Worm (Caenorhabditis elegans): ENCODE data around the gene srd-41.

Gene srd-41

DNA sequence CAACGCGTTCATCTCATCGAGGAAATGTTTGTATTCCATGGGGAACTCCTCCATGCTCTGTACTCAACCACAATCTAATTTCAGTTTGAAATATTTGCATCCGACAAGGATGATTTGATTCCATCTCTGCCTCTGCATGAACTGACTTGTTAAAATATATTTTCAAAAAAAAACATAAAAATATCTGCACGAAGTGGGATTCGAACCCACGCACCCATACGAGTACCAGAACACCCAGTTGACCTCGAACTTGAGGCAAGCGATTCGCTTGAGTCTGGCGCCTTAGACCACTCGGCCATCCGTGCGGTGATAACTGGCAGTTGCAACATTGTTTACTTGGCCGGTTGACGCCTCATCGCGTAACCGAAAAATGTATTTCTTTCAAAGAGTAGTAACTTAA is 21.3 kb downstream of the srd-41 start (continued):
- TF ChIP-seq F49E8.2 (tag; optimal IDR thresholded peaks at IDR 0.05; ENCODE audit: borderline replicate concordance) = no peak
- peak; percentile 50 for TF ChIP-seq T26A8.4 (GFP tag; IDR thresholded peaks at IDR 0.05)
- no peak for TF ChIP-seq F37D6.2 (tag; optimal IDR thresholded peaks at IDR 0.05)
- TF ChIP-seq nhr-6 (tag; optimal IDR thresholded peaks at IDR 0.05) = peak; percentile 32
- TF ChIP-seq Y75B8A.6 (GFP tag; IDR thresholded peaks at IDR 0.05) = 0 out of 2 replicates have a peak, but pooled peaks have one; percentile 50
- no peak for TF ChIP-seq nhr-10 (tag; optimal IDR thresholded peaks at IDR 0.05)
- TF ChIP-seq hif-1 (tag; optimal IDR thresholded peaks at IDR 0.05) = no peak
- peak; percentile 53 for TF ChIP-seq mxl-3 (GFP tag; optimal IDR thresholded peaks at IDR 0.05)
- TF ChIP-seq ZK337.2 (GFP tag; IDR thresholded peaks at IDR 0.05) = 0 out of 2 replicates have a peak, but pooled peaks have one; percentile 51
- no peak for TF ChIP-seq dpl-1 (GFP tag; optimal IDR thresholded peaks at IDR 0.05)
- no peak for TF ChIP-seq mxl-2 (GFP tag; conservative IDR thresholded peaks at IDR 0.05)
- TF ChIP-seq unc-130 (GFP tag; optimal IDR thresholded peaks at IDR 0.05) = peak; percentile 31
- peak; percentile 81 for TF ChIP-seq ceh-44 (GFP tag; IDR thresholded peaks at IDR 0.05)
- no peak for TF ChIP-seq R02D3.7 (tag; optimal IDR thresholded peaks at IDR 0.05)
- TF ChIP-seq nhr-77 (tag; optimal IDR thresholded peaks at IDR 0.05) = no peak
- TF ChIP-seq nhr-25 (tag; optimal IDR thresholded peaks at IDR 0.05; ENCODE audit: borderline replicate concordance, insufficient read depth) = no peak
- TF ChIP-seq attf-4 (tag; optimal IDR thresholded peaks at IDR 0.05) = no peak
- peak; percentile 28 for TF ChIP-seq rbr-2 (tag; optimal IDR thresholded peaks at IDR 0.05)
- no peak for TF ChIP-seq lin-38 (GFP tag; IDR thresholded peaks at IDR 0.05)
- TF ChIP-seq zfp-2 (tag; optimal IDR thresholded peaks at IDR 0.05) = no peak
- 0 out of 2 replicates have a peak, but pooled peaks have one; percentile 53 for TF ChIP-seq zfp-3 (GFP tag; conservative IDR thresholded peaks at IDR 0.05)
- peak; percentile 77 for TF ChIP-seq mes-2 (tag; optimal IDR thresholded peaks at IDR 0.05; ENCODE audit: poor library complexity, severe bottlenecking)
- no peak for TF ChIP-seq F44E2.7 (GFP tag; IDR thresholded peaks at IDR 0.05)
- no peak for TF ChIP-seq lin-39 (tag; optimal IDR thresholded peaks at IDR 0.05)
- TF ChIP-seq lin-13 (GFP tag; optimal IDR thresholded peaks at IDR 0.05) = peak; percentile 14
- no peak for TF ChIP-seq daf-8 (GFP tag; IDR thresholded peaks at IDR 0.05)
- peak; percentile 88 for TF ChIP-seq vab-7 (GFP tag; IDR thresholded peaks at IDR 0.05)
- TF ChIP-seq nhr-28 (tag; optimal IDR thresholded peaks at IDR 0.05) = peak; percentile 56
- TF ChIP-seq dve-1 (tag; optimal IDR thresholded peaks at IDR 0.05; ENCODE audit: insufficient read depth) = no peak
- TF ChIP-seq ceh-82 (tag; optimal IDR thresholded peaks at IDR 0.05) = no peak
- TF ChIP-seq ama-1 (optimal IDR thresholded peaks at IDR 0.05) = no peak
- TF ChIP-seq zag-1 (tag; optimal IDR thresholded peaks at IDR 0.05) = no peak
- TF ChIP-seq skn-1 (tag; optimal IDR thresholded peaks at IDR 0.05) = no peak
- no peak for TF ChIP-seq ZK546.5 (tag; optimal IDR thresholded peaks at IDR 0.05)
- TF ChIP-seq arid-1 (GFP tag; conservative IDR thresholded peaks at IDR 0.05) = peak; percentile 52; the same call in 1 of the 2 replicates
- TF ChIP-seq nhr-11 (tag; optimal IDR thresholded peaks at IDR 0.05) = no peak
- TF ChIP-seq Y5F2A.4 (GFP tag; optimal IDR thresholded peaks at IDR 0.05) = no peak
- TF ChIP-seq duxl-1 (tag; optimal IDR thresholded peaks at IDR 0.05; ENCODE audit: poor library complexity) = peak; percentile 53
- TF ChIP-seq nhr-42 (GFP tag; IDR thresholded peaks at IDR 0.05) = no peak
- peak; percentile 69; the same call in 1 of the 2 replicates for TF ChIP-seq pha-4 (GFP tag; IDR thresholded peaks at IDR 0.05)
- TF ChIP-seq pha-4 (tag; optimal IDR thresholded peaks at IDR 0.05) = no peak
- no peak for TF ChIP-seq ztf-11 (tag; optimal IDR thresholded peaks at IDR 0.05)
- TF ChIP-seq pqm-1 (tag; optimal IDR thresholded peaks at IDR 0.05) = no peak
- TF ChIP-seq lin-1 (GFP tag; IDR thresholded peaks at IDR 0.05) = no peak
- no peak for TF ChIP-seq ceh-62 (tag; optimal IDR thresholded peaks at IDR 0.05)
- no peak for TF ChIP-seq lin-29 (GFP tag; IDR thresholded peaks at IDR 0.05)
- no peak for TF ChIP-seq lin-15B (tag; optimal IDR thresholded peaks at IDR 0.05)
- TF ChIP-seq dmd-6 (GFP tag; IDR thresholded peaks at IDR 0.05) = peak; percentile 54
- TF ChIP-seq aha-1 (tag) = peak; percentile 92
- TF ChIP-seq Y105C5A.15 (GFP tag; IDR thresholded peaks at IDR 0.05) = no peak
- no peak for TF ChIP-seq nhr-41 (GFP tag; IDR thresholded peaks at IDR 0.05)
- no peak for TF ChIP-seq dmd-9 (GFP tag; IDR thresholded peaks at IDR 0.05)
- TF ChIP-seq nhr-76 (tag; optimal IDR thresholded peaks at IDR 0.05) = no peak

All from whole organism, L4 larva.